Fruit fly (Drosophila melanogaster) Kc167 (cell line): Measurements from ENCODE around the gene CG43117.

Experiments used
- Myc ChIP-seq: fragments of >200 bp; optimal IDR thresholded peaks from 2 replicates; lab custom pipeline; 2017; ENCODE audit warnings: missing external identifiers
- Sin3A ChIP-seq: fragments of >200 bp; optimal IDR thresholded peaks from 2 replicates; lab custom pipeline; 2018; ENCODE audit warnings: missing external identifiers
- h ChIP-seq: fragments of >200 bp; optimal IDR thresholded peaks from 3 replicates; lab custom pipeline; 2018; ENCODE audit warnings: missing external identifiers
- insv ChIP-seq: fragments of >200 bp; optimal IDR thresholded peaks from 3 replicates; lab custom pipeline; 2018; ENCODE audit warnings: missing external identifiers
- psq ChIP-seq: fragments of >200 bp; optimal IDR thresholded peaks from 2 replicates; lab custom pipeline; 2017; ENCODE audit warnings: missing external identifiers
- ttk ChIP-seq: sonication (Bioruptor generic); optimal IDR thresholded peaks from 2 replicates; lab custom pipeline; 2017; ENCODE audit warnings: missing external identifiers

Gene CG43117

DNA sequence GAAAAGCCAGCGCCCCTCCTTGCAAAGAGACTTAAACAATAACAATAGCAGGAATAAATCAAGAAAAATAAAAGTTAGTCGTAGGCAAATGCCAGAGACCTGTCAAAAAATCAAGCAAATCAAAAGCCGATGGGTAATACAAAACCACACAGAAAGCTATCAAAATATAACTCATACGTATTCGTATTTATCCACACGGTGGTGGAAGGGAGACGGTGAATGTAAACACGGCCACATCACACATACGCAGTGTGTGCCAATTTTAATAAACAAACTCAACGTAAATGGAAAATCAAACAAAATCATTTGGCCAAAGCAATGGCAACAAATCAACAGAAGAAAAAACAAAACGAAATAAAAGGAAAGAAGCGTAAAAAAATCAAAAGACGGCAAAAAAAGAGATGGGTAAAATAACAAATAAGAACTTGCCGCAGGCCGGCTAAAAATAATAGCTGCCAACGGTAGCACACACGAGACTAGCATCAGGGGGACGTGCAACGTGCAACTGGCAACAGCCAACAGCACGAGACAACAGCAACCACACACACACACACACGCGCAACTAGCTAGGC is 11.9 kb upstream of the CG43117 start:
- no peak for TF ChIP-seq ttk (lab: Kevin White, UChicago)
- no peak for TF ChIP-seq h
- TF ChIP-seq Sin3A (lab: Kevin White, UChicago): no peak
- no peak for TF ChIP-seq psq (lab: Kevin White, UChicago)
- no peak for TF ChIP-seq Myc
- no peak for TF ChIP-seq insv

DNA sequence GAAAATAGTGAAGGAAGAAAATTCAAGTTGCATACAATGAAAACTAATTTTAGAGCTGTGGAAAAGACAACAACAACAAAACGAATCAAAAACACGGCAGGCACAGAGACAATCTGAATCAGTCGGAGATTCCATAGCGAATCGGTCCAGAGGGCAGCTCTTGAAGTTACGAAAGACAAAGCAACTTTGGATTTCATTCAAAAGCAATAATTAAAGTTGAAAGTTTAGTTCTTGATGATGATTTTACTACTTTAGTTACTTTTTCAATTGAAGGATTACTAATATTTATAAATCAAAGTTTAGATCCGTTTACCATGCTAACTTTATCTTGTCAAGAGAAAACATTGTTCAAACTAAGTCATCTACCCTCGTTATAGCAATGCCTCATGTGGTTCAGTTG is 11.3 kb upstream of the CG43117 start:
- TF ChIP-seq insv (no peak), psq (lab: Kevin White, UChicago) (no peak), h (no peak), Sin3A (lab: Kevin White, UChicago) (no peak), ttk (lab: Kevin White, UChicago) (no peak), Myc (no peak)

DNA sequence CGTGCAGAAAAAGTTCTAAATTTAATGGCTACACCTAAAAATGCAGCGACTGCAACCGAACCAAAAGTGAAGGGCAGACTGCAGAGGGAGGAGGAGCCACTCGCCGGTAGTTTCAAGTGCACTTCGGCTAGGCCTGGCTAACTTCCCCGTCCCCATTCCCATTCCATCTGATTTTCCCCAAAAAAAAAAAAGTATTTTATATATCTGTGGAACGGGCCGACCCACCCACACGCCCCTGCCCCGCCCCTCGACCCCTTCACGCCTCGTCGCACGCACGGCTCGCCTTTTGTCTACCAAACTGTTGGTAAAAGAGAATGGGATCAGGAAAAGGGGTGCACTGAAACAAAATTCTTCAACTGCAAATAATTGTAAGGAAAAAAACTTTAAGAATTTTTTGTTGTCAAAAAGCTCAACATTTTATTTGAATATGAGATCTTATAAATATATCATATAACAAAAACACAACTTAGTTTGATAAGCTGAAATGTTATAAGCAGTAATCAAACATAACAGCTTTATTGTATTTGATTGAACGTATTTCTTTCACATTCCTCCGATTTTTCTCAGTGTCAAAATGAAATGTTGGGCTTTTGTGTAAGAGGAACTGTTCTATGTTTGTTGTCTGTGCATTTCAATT is 10.6 kb upstream of the CG43117 start:
- TF ChIP-seq h (no peak), psq (lab: Kevin White, UChicago) (no peak), Sin3A (lab: Kevin White, UChicago) (no peak), insv (no peak), ttk (lab: Kevin White, UChicago) (no peak), Myc (no peak)

DNA sequence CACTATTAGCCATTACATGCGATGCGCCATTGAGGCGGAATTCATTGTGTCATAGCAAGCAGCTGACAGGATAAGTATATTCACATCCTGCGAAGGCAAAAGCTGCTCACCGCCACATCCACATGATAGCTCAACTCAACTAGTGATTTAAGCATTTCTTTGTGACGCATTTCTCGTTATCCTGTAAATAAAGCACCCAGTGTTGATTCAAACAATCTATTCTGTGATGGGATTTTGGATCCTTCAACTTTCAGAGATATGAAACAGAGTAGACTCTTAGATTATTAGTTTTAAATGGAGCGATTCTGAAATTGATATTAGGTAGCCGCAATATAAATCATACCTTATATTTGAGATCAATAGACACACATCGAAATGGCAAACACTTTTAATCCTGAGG is 5.8 kb upstream of the CG43117 start, which contains the start of gene Hex-t1:
Hex-t1 (plus strand) TSS at position 301 of the 400 bp plus-strand sequence.
- TF ChIP-seq Myc (no peak), insv (no peak), psq (lab: Kevin White, UChicago) (no peak), Sin3A (lab: Kevin White, UChicago) (no peak), ttk (lab: Kevin White, UChicago) (no peak), h (no peak)

DNA sequence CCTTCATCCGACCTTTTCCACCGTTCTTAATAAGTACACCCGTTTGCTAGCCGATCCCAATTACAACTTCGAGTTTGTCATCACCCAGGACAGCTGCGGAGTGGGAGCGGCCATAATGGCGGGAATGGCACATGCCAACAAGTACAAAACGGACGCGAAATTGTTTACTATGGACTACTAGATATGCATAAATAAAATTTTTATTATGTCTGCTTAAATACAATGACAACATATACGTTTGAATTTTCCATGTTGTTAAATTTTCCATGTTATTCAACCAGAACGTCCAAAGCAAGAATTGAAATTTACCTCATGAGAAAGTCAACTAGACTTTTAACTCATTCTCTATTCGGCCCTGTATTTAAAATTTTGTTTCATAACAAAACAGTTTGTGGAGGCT is 4.2 kb upstream of the CG43117 start, which contains the start of gene Hex-t2:
Hex-t2 (plus strand) TSS at position 301 of the 400 bp plus-strand sequence.
- TF ChIP-seq ttk (lab: Kevin White, UChicago) (no peak), insv (no peak), Myc (no peak), h (no peak), Sin3A (lab: Kevin White, UChicago) (no peak), psq (lab: Kevin White, UChicago) (no peak)

DNA sequence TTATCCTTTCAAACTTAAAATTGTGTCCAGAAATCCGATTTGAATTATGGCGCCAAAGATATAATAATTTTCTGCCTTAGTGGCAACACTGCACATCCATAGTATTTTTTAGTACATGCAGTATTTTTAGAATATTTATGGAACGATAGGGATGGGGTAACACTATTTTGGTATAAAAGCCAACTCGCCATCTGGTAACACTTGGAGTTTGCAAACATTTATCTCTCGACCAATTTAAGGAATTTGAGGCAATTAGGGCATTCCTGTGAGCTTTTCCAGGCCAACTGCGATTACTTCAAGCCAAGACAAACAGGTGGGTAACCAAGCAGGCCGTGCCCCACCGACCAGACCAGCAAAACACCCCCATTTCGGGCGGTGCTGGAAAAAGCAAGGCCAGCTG is 2.2 kb upstream of the CG43117 start, which contains the start of gene CG5447:
CG5447 (plus strand) TSS at position 190 of the 400 bp plus-strand sequence.
- TF ChIP-seq Sin3A (lab: Kevin White, UChicago) (no peak), psq (lab: Kevin White, UChicago) (no peak), ttk (lab: Kevin White, UChicago) (no peak), h (no peak), Myc (no peak), insv (no peak)

DNA sequence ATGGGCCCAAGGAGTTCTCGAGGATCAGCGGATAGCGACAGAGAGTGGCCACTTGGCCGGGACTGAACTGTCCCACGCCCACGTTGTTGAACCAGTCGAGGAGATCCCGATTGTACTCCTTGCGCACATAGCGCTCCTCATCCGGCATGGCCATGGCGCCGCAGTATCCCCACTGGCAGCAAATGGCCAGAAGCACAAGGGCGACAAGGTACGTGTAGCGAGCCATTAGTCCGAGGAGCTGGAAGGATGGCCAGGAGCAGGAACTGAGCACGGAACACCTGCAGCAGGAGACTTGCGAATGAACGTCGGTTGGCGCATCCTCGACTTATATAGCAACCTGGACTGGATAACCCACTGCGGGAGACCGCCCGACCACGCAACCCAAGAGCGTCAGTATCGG is 1.2 kb downstream of the CG43117 start, which contains the start of gene Pdf:
Pdf (minus strand) TSS at position 304 of the 400 bp plus-strand sequence.
- TF ChIP-seq Sin3A (lab: Kevin White, UChicago) (no peak), insv (no peak), h (no peak), Myc (no peak), psq (lab: Kevin White, UChicago) (no peak), ttk (lab: Kevin White, UChicago) (no peak)

DNA sequence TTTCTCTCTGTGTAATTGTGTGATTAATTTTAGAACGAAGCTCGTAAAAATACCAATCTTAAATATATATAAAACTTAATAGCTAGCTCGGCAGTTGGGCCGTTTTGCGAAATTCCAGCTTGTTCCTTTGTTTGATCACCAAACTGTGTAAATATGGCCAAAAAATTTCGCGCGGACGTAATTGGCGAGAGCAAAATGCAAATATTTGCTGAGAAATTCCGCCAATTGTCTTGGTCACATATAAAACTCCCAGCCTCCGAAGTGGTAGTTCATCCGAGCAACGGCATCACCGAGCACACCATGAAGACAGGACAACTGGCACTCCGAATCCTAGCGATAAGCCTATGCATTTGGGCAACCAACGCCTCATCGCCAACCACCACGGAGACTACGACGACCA is 2.0 kb downstream of the CG43117 start, which contains the start of gene CG14237:
CG14237 (plus strand) TSS at position 301 of the 400 bp plus-strand sequence.
- TF ChIP-seq h: no peak
- TF ChIP-seq insv: no peak
- no peak for TF ChIP-seq Sin3A (lab: Kevin White, UChicago)
- TF ChIP-seq ttk (lab: Kevin White, UChicago): no peak
- no peak for TF ChIP-seq psq (lab: Kevin White, UChicago)
- TF ChIP-seq Myc: no peak

DNA sequence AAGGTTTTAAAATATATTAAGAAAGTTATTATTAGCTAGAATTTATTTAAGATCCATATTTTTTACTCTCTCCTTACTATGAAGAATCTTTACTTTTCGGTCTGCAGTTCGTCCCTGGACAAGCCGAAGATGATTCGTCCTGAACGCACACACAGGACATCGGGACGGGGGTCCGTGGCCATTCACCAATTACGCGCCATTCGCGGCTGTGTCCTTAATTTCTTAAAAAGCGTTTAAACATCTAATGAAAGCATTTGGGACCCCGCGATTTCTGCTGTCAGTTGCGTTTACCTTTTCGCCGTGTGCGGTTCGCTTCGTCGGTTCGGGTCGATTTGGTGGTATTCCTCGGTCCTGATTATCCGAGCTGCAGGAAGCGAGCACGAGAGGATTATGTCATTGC is 3.4 kb downstream of the CG43117 start, which contains the start of gene CG14238:
CG14238 (plus strand) TSS at position 301 of the 400 bp plus-strand sequence.
- no peak for TF ChIP-seq insv
- TF ChIP-seq h: no peak
- TF ChIP-seq psq (lab: Kevin White, UChicago): no peak
- no peak for TF ChIP-seq Myc
- TF ChIP-seq ttk (lab: Kevin White, UChicago): no peak
- no peak for TF ChIP-seq Sin3A (lab: Kevin White, UChicago)

DNA sequence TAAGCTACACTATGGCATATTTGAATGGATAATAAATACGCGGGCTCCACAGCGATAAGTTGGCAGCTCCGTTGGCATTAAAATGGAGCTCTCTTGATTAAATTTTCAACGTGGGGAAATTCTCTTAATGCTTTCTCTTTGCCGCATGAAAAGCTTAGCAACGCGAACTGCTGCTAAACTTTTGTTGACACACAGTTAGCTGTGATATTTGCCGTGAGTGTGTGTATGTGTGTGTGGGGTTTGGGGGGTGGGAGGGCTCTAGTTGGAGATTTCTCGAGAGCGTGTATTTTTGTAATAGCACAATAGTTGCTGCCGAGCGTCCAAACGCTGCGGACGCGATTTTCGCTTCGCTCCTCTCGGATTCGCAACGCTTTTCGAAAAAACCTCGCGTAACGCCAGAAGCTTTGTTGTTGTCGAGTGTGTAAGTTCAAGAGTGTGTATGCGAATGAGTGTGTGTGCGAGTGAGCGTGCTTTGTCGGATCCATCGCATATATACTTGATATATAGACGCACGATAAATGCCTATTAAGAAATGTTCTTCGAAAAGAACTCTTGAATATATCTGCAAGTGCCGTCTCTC is 6.7 kb downstream of the CG43117 start, which contains the start of gene CG5455:
CG5455 (plus strand) TSS at position 302 of the 580 bp plus-strand sequence.
- TF ChIP-seq Sin3A (lab: Kevin White, UChicago) (no peak), h (no peak), psq (lab: Kevin White, UChicago) (no peak), Myc (no peak), ttk (lab: Kevin White, UChicago) (no peak), insv (no peak)

DNA sequence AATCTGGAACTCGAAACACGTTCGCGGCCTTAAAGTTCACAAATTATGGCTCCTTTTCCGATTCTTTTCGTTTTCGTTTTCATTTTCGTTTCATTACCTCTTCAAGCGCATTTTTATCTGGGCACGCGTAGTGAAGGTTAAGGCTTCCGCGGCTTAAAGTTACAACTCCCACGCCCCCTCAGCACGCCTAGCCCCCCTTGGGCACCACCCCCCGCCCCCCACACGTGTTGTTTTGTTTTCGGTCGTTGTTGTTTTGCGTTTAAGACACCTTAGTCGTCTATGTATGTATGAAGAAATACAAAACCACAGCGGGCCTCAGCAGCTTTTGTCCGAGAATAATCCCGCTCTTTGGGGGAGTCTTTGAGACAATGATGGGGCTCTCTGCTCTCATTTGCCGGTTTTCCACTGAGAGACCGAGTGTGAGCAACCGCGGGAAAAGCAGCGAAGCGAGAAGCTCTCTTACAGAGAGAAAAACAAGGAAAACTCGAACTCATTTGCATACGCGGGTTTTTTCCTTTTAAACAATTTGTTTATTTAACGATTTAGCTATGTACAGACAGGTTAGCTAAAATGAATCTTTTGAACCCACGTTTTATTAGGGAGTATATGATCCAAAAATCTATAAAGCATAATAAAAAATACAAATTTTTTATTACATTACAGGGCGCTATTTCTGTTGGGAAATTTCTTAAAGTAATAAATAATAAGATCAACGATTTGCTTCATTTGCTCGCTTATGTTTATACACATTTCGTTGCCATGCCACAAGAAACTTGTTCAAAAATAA is 7.8 kb downstream of the CG43117 start:
- no peak for TF ChIP-seq ttk (lab: Kevin White, UChicago)
- TF ChIP-seq h: no peak
- no peak for TF ChIP-seq Myc
- TF ChIP-seq psq (lab: Kevin White, UChicago): no peak
- no peak for TF ChIP-seq insv
- TF ChIP-seq Sin3A (lab: Kevin White, UChicago): no peak

DNA sequence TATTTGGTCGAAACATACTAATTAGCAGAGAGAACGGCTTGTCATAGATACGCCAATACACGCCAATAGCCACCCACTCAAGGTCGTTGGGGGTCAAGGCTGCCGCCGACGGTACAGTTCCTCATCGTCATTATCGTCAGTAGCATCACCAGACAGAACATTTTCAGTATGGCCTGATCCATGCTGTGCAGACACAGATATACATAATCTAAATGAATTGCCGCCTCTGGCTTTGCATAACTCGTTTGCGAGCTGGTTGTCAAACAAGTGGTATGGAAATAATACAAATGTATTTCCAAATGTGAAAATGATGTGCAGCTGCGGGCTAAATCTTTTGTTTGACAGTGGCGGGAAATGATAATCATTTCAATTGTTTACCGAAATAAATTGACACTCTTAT is 8.6 kb downstream of the CG43117 start:
- TF ChIP-seq Sin3A (lab: Kevin White, UChicago): no peak
- no peak for TF ChIP-seq psq (lab: Kevin White, UChicago)
- TF ChIP-seq Myc: no peak
- no peak for TF ChIP-seq h
- TF ChIP-seq ttk (lab: Kevin White, UChicago): no peak
- no peak for TF ChIP-seq insv
